Fruit fly (Drosophila melanogaster) whole organism, pupa: Measurements from ENCODE around the gene CG46307.

Experiments used
- CG13204 ChIP-seq: fragments of 200-800 bp; sonication (Bioruptor generic); optimal IDR thresholded peaks from 2 replicates; lab custom pipeline; 2018; ENCODE audit warnings: missing biosample characterization, mild to moderate bottlenecking, missing genetic modification characterization, moderate library complexity
- CG14655 ChIP-seq: fragments of 200-800 bp; sonication (Bioruptor generic); optimal IDR thresholded peaks from 3 replicates; lab custom pipeline; 2017; ENCODE audit warnings: mild to moderate bottlenecking, missing biosample characterization, missing genetic modification reagents, missing genetic modification characterization
- CG34367 ChIP-seq: fragments of 200-800 bp; sonication (Bioruptor generic); optimal IDR thresholded peaks from 2 replicates; lab custom pipeline; 2018; ENCODE audit warnings: missing biosample characterization, mild to moderate bottlenecking, missing genetic modification characterization
- CG8159 ChIP-seq: fragments of 200-800 bp; sonication (Bioruptor generic); optimal IDR thresholded peaks from 3 replicates; lab custom pipeline; 2018; ENCODE audit warnings: missing biosample characterization, mild to moderate bottlenecking, missing genetic modification characterization, moderate library complexity
- D1 ChIP-seq: fragments of 200-800 bp; sonication (Bioruptor generic); optimal IDR thresholded peaks from 2 replicates; lab custom pipeline; 2018; ENCODE audit warnings: missing biosample characterization, mild to moderate bottlenecking, missing genetic modification characterization, moderate library complexity
- EcR ChIP-seq: fragments of 200-800 bp; sonication (Bioruptor generic); optimal IDR thresholded peaks from 3 replicates; lab custom pipeline; 2019; ENCODE audit warnings: missing biosample characterization, missing genetic modification characterization, mild to moderate bottlenecking, moderate library complexity, missing genetic modification reagents
- Pif1B ChIP-seq: fragments of 200-800 bp; sonication (Bioruptor generic); optimal IDR thresholded peaks from 3 replicates; lab custom pipeline; 2016; ENCODE audit warnings: missing biosample characterization, missing genetic modification characterization
- fd96Ca ChIP-seq: fragments of 200-800 bp; sonication (Bioruptor generic); IDR thresholded peaks from 3 replicates; pipeline ENCODE4 v1.3.6; 2022; ENCODE audit warnings: missing biosample characterization, missing genetic modification characterization
- rn ChIP-seq: fragments of 200-800 bp; sonication (Bioruptor generic); IDR thresholded peaks from 2 replicates; pipeline ENCODE4 v1.3.6; 2022; ENCODE audit warnings: missing biosample characterization, missing genetic modification characterization

DNA sequence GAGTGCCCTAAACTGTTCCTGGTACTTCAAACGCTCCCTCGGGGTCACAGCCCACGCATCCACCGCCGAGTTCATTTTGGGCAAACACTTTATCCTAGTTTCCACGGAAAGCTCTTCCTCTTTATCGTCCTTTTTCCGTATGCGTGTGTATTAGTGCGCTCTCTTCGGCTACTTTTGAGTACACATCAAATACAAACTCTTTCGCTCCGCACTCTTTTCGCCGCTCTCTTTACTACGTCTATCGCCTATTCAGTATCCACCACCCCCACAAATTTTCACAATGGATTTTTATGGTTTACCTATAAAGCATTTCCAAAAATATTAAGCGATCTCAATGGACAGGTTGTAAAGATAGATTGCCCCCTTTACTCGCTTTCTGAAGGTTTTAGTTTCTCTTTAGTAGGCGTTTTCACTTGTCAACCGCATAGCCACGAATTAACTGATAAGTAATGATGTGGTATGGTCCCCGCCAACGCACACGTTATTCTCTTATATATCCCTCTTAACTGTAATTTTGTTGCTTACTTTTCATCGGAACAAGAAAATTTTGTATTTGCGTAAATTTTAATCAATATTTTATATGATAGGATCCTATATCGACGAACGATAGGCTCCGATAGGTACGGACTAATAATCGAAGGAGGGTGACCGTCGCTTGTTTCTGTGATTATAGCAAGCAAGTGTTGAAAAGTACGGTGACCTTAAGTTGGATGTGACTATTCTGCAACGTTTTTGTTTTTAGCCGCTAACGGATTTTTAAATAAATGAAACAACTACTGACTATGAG, 37.5 kb downstream of the CG46307 start, which contains the start of gene Dap160:
- TF ChIP-seq CG8159 (tag; lab: Kevin White, UChicago) (no peak), CG14655 (GFP tag; lab: Kevin White, UChicago) (no peak), Pif1B (GFP tag; lab: Kevin White, UChicago) (no peak), fd96Ca (no peak), CG34367 (tag; lab: Kevin White, UChicago) (no peak), rn (GFP tag; lab: Robert Waterston, UW) (no peak), EcR (no peak), D1 (tag; lab: Kevin White, UChicago) (no peak), CG13204 (GFP tag; lab: Kevin White, UChicago) (no peak)
